Fruit fly (Drosophila melanogaster): ENCODE results near the gene GstO1.

dm6 chr3L:8538355-8538754 is 13.7 kb upstream of the GstO1 start:
- no peak for TF ChIP-seq esn (GFP tag; optimal IDR thresholded peaks at IDR 0.05)
- no peak for TF ChIP-seq Lpt (GFP tag; optimal IDR thresholded peaks at IDR 0.05)
- TF ChIP-seq CG6276 (GFP tag; optimal IDR thresholded peaks at IDR 0.05): no peak
- no peak for TF ChIP-seq Gug (GFP tag; IDR thresholded peaks at IDR 0.05)
- no peak for TF ChIP-seq CG3919 (GFP tag; optimal IDR thresholded peaks at IDR 0.05)
- no peak for TF ChIP-seq svp (GFP tag)
- TF ChIP-seq Blimp-1 (GFP tag; optimal IDR thresholded peaks at IDR 0.05): no peak
- TF ChIP-seq CG10669 (GFP tag; optimal IDR thresholded peaks at IDR 0.05): no peak
- no peak for TF ChIP-seq CG8319 (GFP tag; optimal IDR thresholded peaks at IDR 0.05)
- TF ChIP-seq spab (GFP tag; optimal IDR thresholded peaks at IDR 0.05): no peak
- no peak for TF ChIP-seq Hr39 (GFP tag; optimal IDR thresholded peaks at IDR 0.05)

Measured in whole organism, prepupa.